Worm (Caenorhabditis elegans) whole organism, L4/young adult: ENCODE data around the gene lec-10.

Source experiments
- W03F9.2 ChIP-seq: fragments of 150-350 bp; optimal IDR thresholded peaks from 2 replicates; lab custom pipeline; 2014; ENCODE audit warnings: missing biosample characterization, missing genetic modification characterization
- dao-5 ChIP-seq: sonication (generic microtip); optimal IDR thresholded peaks from 2 replicates; lab custom pipeline; 2016; ENCODE audit warnings: missing genotype, missing genetic modification characterization, moderate library complexity, missing compliant biosample characterization
- him-1 ChIP-seq: sonication (generic microtip); optimal IDR thresholded peaks from 2 replicates; lab custom pipeline; 2016; ENCODE audit warnings: missing genotype, missing genetic modification reagents, missing genetic modification characterization, missing compliant biosample characterization

The lec-10 gene

DNA sequence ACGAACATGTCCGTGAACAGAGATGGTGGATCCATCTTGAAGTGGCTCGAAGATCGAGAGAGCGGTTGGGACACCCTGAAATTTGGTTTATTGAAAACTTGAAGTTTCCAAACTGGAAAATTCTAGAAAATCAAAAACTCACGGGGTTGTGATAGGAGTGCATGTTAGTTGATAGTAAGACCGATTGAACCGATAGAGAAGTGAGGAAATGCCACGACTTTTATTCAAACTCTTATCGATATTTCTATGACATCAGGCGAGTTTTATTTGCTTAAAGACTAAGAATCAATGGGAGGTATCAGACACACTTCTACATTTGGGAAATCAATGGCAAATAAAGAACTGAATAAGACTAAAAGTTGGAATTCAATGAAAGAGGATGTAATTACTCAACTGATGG lies at the start of gene lec-10:
Gene lec-10, minus strand, starts transcription at position 272 of the 400 bp plus-strand sequence.
- TF ChIP-seq dao-5 (tag; lab: Kevin White, UChicago) (no peak), him-1 (tag; lab: Kevin White, UChicago) (no peak), W03F9.2 (tag; lab: Kevin White, UChicago) (no peak)

- no peak for TF ChIP-seq dao-5 (tag; lab: Kevin White, UChicago)
- no peak for TF ChIP-seq him-1 (tag; lab: Kevin White, UChicago)
- no peak for TF ChIP-seq W03F9.2 (tag; lab: Kevin White, UChicago)
Observed at ce11 chrV:6538323-6538722, 49.4 kb upstream of the lec-10 start.

DNA sequence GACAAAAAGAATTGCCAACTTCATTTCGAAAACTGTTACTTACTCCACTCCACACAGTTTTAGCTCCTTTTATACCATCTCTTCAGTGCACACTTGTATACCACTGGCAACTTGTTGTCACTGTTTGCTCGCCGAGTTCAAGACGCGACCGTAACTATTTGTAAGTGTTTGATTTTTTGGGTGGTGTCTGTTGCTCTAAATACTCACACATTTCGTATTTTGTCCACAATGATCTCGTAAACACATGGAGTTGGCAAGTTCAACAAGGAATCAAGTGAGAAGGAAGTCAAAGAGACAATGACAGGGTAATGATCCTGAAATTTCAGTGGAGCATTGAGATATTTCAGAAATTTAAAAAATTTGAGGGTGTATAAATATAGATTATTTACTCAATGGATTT lies 44.1 kb upstream of the lec-10 start, which contains the start of gene hpo-26:
Gene hpo-26, minus strand, starts transcription at position 31 of the 400 bp plus-strand sequence.
- TF ChIP-seq W03F9.2 (tag; lab: Kevin White, UChicago): no peak
- TF ChIP-seq him-1 (tag; lab: Kevin White, UChicago): no peak

DNA sequence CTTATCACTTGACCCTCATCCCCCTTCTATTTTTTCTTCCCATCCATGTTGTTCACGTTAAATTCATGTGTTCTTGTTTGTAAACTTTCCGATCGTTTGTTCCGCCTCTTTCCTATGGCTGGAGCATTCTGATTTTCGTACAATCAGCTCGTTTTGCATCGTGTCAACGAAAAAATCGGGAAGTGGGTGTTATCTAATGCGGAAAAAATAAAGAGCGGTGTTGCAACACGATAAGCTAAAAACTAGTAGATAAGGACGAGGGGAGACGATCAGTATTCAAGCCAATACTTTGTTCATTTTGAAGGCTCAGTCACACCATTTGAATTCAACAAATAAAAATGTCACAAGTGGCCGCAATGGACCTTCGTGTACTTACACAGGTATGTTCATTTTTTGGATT lies 35.8 kb upstream of the lec-10 start, which contains the start of gene acs-1:
Gene acs-1, plus strand, starts transcription at position 233 of the 400 bp plus-strand sequence.
- no peak for TF ChIP-seq him-1 (tag; lab: Kevin White, UChicago)
- TF ChIP-seq dao-5 (tag; lab: Kevin White, UChicago): no peak
- no peak for TF ChIP-seq W03F9.2 (tag; lab: Kevin White, UChicago)

- TF ChIP-seq him-1 (tag; lab: Kevin White, UChicago) (no peak), dao-5 (tag; lab: Kevin White, UChicago) (no peak)
Observed at ce11 chrV:6522879-6523497, 34.1 kb upstream of the lec-10 start.

- TF ChIP-seq him-1 (tag; lab: Kevin White, UChicago): no peak
Observed at ce11 chrV:6520385-6521080, 31.6 kb upstream of the lec-10 start, which contains the start of the genes F46E10.2 and F46E10.18. Gene F46E10.2, plus strand, starts transcription at chrV:6520435. Gene F46E10.18, plus strand, starts transcription at chrV:6521030.

ce11 chrV:6518225-6518396 lies 29.2 kb upstream of the lec-10 start, which contains the start of gene F46E10.3:
Gene F46E10.3, plus strand, starts transcription at chrV:6518297.
- TF ChIP-seq him-1 (tag; lab: Kevin White, UChicago) (no peak), dao-5 (tag; lab: Kevin White, UChicago) (no peak), W03F9.2 (tag; lab: Kevin White, UChicago) (no peak)

- TF ChIP-seq W03F9.2 (tag; lab: Kevin White, UChicago) (no peak), him-1 (tag; lab: Kevin White, UChicago) (no peak), dao-5 (tag; lab: Kevin White, UChicago) (no peak)
Observed at ce11 chrV:6517305-6518224, 28.6 kb upstream of the lec-10 start.

DNA sequence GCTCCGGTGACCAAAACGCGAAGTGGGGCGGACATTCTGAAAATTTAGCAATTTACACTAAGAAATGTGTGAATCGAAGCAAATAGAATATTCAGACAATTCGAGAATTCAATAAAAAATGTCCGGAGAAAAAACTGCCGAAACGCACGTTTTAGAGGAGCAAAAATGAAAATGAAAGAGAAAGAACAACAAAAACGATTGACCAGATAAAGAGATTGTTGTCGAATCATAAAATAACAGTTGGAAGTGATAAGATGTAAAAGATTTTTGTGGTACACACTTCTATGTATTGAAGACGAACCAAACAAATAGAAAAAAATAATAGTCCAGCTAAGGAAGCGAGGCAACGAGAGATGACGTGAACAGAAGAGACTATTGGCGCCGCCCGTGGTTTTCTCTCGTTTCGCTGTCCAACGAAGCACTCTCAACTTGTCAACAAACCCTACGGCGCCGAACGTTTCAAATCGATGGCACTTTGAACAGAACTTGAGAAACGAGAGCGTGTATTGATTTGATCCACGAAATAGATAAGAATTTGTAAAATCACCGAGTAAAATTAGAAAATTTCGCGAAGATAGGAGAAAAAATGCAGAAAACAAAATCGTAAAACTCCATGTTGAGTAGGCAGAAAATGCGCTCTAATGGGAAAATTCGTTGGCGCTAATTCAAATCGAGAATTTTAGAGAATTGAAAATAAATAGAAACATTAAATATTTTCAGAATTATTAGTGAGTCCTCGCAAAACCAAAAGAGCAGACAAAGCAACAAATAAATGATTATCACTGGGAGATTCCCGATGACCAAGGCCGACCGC lies 27.8 kb upstream of the lec-10 start, which contains the start of gene mdh-1:
Gene mdh-1, minus strand, starts transcription at position 36 of the 814 bp plus-strand sequence.
- TF ChIP-seq W03F9.2 (tag; lab: Kevin White, UChicago): no peak
- no peak for TF ChIP-seq dao-5 (tag; lab: Kevin White, UChicago)
- TF ChIP-seq him-1 (tag; lab: Kevin White, UChicago): no peak

DNA sequence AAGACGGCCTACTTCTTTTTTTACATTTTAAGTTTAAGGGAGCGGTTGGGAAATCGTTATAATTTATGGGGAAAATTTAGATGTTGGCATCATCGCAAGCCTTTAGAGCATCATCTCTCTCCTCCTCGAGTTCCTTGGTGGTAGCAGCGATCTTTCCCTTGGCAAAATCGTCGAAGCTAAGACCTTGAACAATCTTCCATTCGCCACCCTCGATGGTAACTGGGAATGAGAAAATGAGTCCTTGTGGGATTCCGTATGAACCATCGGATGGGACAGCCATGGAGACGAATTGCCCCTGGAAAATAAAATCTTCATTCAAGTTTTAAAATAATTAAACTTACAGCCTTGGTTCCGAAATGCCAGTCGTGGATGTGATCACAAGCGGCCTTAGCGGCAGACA lies 26.4 kb upstream of the lec-10 start:
- TF ChIP-seq W03F9.2 (tag; lab: Kevin White, UChicago) (no peak), him-1 (tag; lab: Kevin White, UChicago) (no peak), dao-5 (tag; lab: Kevin White, UChicago) (no peak)

DNA sequence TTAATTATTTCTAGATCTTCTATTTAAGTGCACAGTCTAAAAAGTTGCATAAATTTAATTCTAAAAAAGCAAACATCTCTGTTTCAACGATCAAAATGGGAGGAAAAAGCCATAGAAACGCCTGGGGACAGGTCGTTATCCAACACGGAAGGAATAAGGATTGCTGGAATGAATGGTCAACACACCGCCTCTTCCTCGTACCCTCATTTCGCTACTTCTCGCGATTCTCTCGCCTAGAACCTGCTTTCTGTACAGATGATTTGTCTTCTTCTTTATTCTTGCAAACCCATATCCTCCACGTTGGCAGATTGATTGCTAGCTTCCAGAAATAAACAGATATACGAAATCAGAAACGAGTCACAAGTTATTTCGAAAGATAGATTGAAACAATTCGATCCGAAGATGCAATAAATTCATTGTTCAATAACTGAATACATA lies 26.0 kb upstream of the lec-10 start, which contains the start of gene dpy-11:
Gene dpy-11, minus strand, starts transcription at position 354 of the 438 bp plus-strand sequence.
- TF ChIP-seq W03F9.2 (tag; lab: Kevin White, UChicago) (peak; percentile 18), him-1 (tag; lab: Kevin White, UChicago) (no peak), dao-5 (tag; lab: Kevin White, UChicago) (no peak)

DNA sequence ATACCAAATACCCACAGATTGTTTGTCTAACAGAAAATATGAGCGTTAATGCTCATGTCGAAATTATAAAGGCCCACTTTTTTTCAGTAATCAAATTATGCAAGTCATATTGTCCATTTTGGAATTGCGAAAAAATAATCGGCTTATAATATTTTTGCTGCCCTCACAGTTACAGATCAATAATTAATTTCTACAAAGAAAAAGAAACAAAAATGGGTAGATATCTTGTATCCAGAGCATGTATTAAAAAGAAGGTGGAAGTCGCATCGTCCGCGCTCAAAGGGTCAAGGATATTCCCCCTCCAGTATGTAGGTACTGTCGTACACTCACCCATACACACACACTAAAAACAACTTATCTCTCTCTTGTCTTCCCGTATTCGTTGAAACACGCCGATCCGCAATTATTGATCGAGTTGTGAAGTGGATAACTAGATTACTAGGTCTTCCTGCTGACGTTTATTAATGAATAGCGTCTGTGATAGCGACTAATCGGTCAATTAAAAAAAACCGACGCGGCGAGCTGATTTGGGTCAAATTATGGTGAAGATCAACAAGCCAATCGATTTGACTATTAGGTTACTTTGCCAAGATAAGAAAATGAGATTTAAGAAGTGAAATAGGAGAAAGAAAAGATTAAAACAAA lies 25.0 kb upstream of the lec-10 start:
- no peak for TF ChIP-seq him-1 (tag; lab: Kevin White, UChicago)
